Worm (Caenorhabditis elegans): ENCODE measurements around the gene H20J04.9.

DNA sequence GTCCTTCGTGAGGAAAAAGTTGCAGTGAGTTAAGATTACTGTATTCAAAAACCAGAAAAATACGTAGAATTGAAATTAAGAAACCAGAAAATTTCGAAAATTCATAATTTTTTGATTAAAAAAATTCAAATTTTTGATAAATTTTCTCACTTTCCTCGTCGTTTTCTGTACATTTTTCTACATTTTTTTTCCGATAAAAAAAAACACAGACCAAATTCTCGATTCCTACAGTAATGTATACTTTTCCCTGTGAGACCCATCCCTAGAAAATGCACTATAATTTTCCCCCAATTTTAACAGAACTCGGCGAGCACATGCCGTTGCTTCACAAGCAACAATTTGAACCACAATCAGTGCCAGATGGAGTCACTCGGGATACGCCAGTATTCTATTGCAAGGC is 11.1 kb upstream of the H20J04.9 start, which contains the start of gene athp-2:
- TF ChIP-seq B0310.2 (tag; optimal IDR thresholded peaks at IDR 0.05), result no peak
- no peak for TF ChIP-seq tra-4 (tag; optimal IDR thresholded peaks at IDR 0.05)
- TF ChIP-seq ama-1 (optimal IDR thresholded peaks at IDR 0.05), result no peak

Data from whole organism, early embryonic.